Worm (Caenorhabditis elegans) whole organism, L2 larva: ENCODE results near the gene che-12.

Experiments
- C34F6.9 ChIP-seq: fragments of 150-350 bp; optimal IDR thresholded peaks from 2 replicates; lab custom pipeline; 2014; ENCODE audit warnings: missing biosample characterization, missing genetic modification characterization
- F13H6.1 ChIP-seq: sonication (generic microtip); optimal IDR thresholded peaks from 2 replicates; lab custom pipeline; 2016; ENCODE audit warnings: missing genetic modification characterization, missing compliant biosample characterization
- R02D3.7 ChIP-seq: fragments of 150-350 bp; optimal IDR thresholded peaks from 2 replicates; lab custom pipeline; 2014; ENCODE audit warnings: missing biosample characterization, missing genetic modification characterization
- Y55F3AM.14 ChIP-seq: fragments of 200-800 bp; sonication (Bioruptor generic); optimal IDR thresholded peaks from 2 replicates; lab custom pipeline; 2018; ENCODE audit warnings: mild to moderate bottlenecking, missing genetic modification characterization, missing compliant biosample characterization
- ZK546.5 ChIP-seq: sonication (generic microtip); optimal IDR thresholded peaks from 2 replicates; lab custom pipeline; 2017; ENCODE audit warnings: missing biosample characterization, missing genetic modification characterization
- alr-1 ChIP-seq: fragments of 150-350 bp; optimal IDR thresholded peaks from 2 replicates; lab custom pipeline; 2014; ENCODE audit warnings: missing biosample characterization, missing genetic modification characterization
- aly-2 ChIP-seq: fragments of 150-350 bp; optimal IDR thresholded peaks from 2 replicates; lab custom pipeline; 2014; ENCODE audit warnings: missing biosample characterization, missing genetic modification characterization
- ama-1 ChIP-seq: fragments of 150-350 bp; optimal IDR thresholded peaks from 2 replicates; lab custom pipeline; 2018; ENCODE audit warnings: inconsistent platforms
- blmp-1 ChIP-seq: sonication (generic microtip); optimal IDR thresholded peaks from 2 replicates; lab custom pipeline; 2017; ENCODE audit warnings: missing genetic modification characterization, mild to moderate bottlenecking, missing compliant biosample characterization, antibody characterized with exemption, moderate library complexity; ENCODE audit not compliant: insufficient read depth
- ceh-16 ChIP-seq: fragments of 150-350 bp; optimal IDR thresholded peaks from 2 replicates; lab custom pipeline; 2014; ENCODE audit warnings: missing biosample characterization, missing genetic modification characterization
- ceh-82 ChIP-seq: fragments of 150-350 bp; optimal IDR thresholded peaks from 2 replicates; lab custom pipeline; 2014; ENCODE audit warnings: missing biosample characterization, missing genetic modification characterization
- crh-2 ChIP-seq: sonication (generic microtip); optimal IDR thresholded peaks from 2 replicates; lab custom pipeline; 2017; ENCODE audit warnings: missing biosample characterization, missing genetic modification characterization
- dmd-4 ChIP-seq: sonication (generic microtip); optimal IDR thresholded peaks from 2 replicates; lab custom pipeline; 2017; ENCODE audit warnings: missing biosample characterization, missing genetic modification characterization
- egl-27 ChIP-seq: sonication (generic microtip); optimal IDR thresholded peaks from 3 replicates; lab custom pipeline; 2017; ENCODE audit warnings: missing biosample characterization, missing genetic modification reagents, missing genetic modification characterization
- elt-1 ChIP-seq: fragments of 150-350 bp; optimal IDR thresholded peaks from 2 replicates; lab custom pipeline; 2014; ENCODE audit warnings: missing biosample characterization, missing genetic modification characterization
- elt-3 ChIP-seq: sonication (generic microtip); optimal IDR thresholded peaks from 2 replicates; lab custom pipeline; 2017; ENCODE audit warnings: missing biosample characterization, missing genetic modification characterization
- fos-1 ChIP-seq: fragments of 150-350 bp; optimal IDR thresholded peaks from 2 replicates; lab custom pipeline; 2014; ENCODE audit warnings: missing biosample characterization, missing genetic modification characterization
- gmeb-1 ChIP-seq: fragments of 150-350 bp; optimal IDR thresholded peaks from 2 replicates; lab custom pipeline; 2014; ENCODE audit warnings: missing biosample characterization, missing genetic modification characterization
- lin-11 ChIP-seq: fragments of 150-350 bp; sonication (generic microtip); optimal IDR thresholded peaks from 2 replicates; lab custom pipeline; 2014; ENCODE audit warnings: missing biosample characterization, missing genetic modification characterization, inconsistent platforms, mixed read lengths
- lin-13 ChIP-seq: fragments of 150-350 bp; optimal IDR thresholded peaks from 2 replicates; lab custom pipeline; 2014; ENCODE audit warnings: missing biosample characterization, missing genetic modification reagents, missing genetic modification characterization
- lin-39 ChIP-seq: fragments of 150-350 bp; optimal IDR thresholded peaks from 2 replicates; lab custom pipeline; 2014; ENCODE audit warnings: missing biosample characterization, missing genetic modification reagents, missing genetic modification characterization
- lsy-2 ChIP-seq, 2 experiments: fragments of 150-350 bp in 1 of 2; sonication (generic microtip) in 1 of 2; optimal IDR thresholded peaks; 2 replicates each; lab custom pipeline; 2014 to 2017; ENCODE audit warnings: missing biosample characterization in 2 of 2, missing genetic modification characterization in 2 of 2
- mab-5 ChIP-seq: fragments of 150-350 bp; optimal IDR thresholded peaks from 2 replicates; lab custom pipeline; 2014; ENCODE audit warnings: missing biosample characterization, missing genetic modification characterization
- mbf-1 ChIP-seq: sonication (generic microtip); optimal IDR thresholded peaks from 2 replicates; lab custom pipeline; 2017; ENCODE audit warnings: missing biosample characterization, missing genetic modification characterization
- mdl-1 ChIP-seq, 2 experiments: fragments of 150-350 bp in 1 of 2; sonication (generic microtip) in 1 of 2; optimal IDR thresholded peaks; 2 replicates each; lab custom pipeline; 2017; ENCODE audit warnings: missing biosample characterization in 2 of 2, missing genetic modification characterization in 2 of 2
- nhr-10 ChIP-seq: sonication (generic microtip); optimal IDR thresholded peaks from 2 replicates; lab custom pipeline; 2017; ENCODE audit warnings: missing biosample characterization, missing genetic modification characterization
- nhr-11 ChIP-seq: fragments of 150-350 bp; optimal IDR thresholded peaks from 2 replicates; lab custom pipeline; 2014; ENCODE audit warnings: missing biosample characterization, missing genetic modification characterization
- nhr-12 ChIP-seq: fragments of 150-350 bp; optimal IDR thresholded peaks from 2 replicates; lab custom pipeline; 2014; ENCODE audit warnings: missing biosample characterization, missing genetic modification characterization
- nhr-129 ChIP-seq: fragments of 150-350 bp; optimal IDR thresholded peaks from 2 replicates; lab custom pipeline; 2014; ENCODE audit warnings: missing biosample characterization, missing genetic modification characterization
- nhr-21 ChIP-seq: fragments of 150-350 bp; optimal IDR thresholded peaks from 2 replicates; lab custom pipeline; 2014; ENCODE audit warnings: missing biosample characterization, missing genetic modification characterization
- nhr-23 ChIP-seq: fragments of 150-350 bp; optimal IDR thresholded peaks from 2 replicates; lab custom pipeline; 2014; ENCODE audit warnings: missing biosample characterization, missing genetic modification reagents, missing genetic modification characterization
- nhr-237 ChIP-seq: fragments of 150-350 bp; optimal IDR thresholded peaks from 2 replicates; lab custom pipeline; 2014; ENCODE audit warnings: missing biosample characterization, missing genetic modification characterization
- nhr-25 ChIP-seq: fragments of 150-350 bp; sonication (generic microtip); optimal IDR thresholded peaks from 3 replicates; lab custom pipeline; 2014; ENCODE audit warnings: missing biosample characterization, missing genetic modification characterization
- nhr-6 ChIP-seq: fragments of 150-350 bp; optimal IDR thresholded peaks from 2 replicates; lab custom pipeline; 2014; ENCODE audit warnings: missing biosample characterization, missing genetic modification characterization
- nhr-77 ChIP-seq: fragments of 150-350 bp; optimal IDR thresholded peaks from 2 replicates; lab custom pipeline; 2014; ENCODE audit warnings: missing biosample characterization, missing genetic modification characterization
- peb-1 ChIP-seq: fragments of 150-350 bp; optimal IDR thresholded peaks from 2 replicates; lab custom pipeline; 2014; ENCODE audit warnings: missing biosample characterization, missing genetic modification characterization
- sem-4 ChIP-seq: fragments of 150-350 bp; optimal IDR thresholded peaks from 2 replicates; lab custom pipeline; 2014; ENCODE audit warnings: missing biosample characterization, missing genetic modification reagents, missing genetic modification characterization
- skn-1 ChIP-seq: sonication (generic microtip); optimal IDR thresholded peaks from 2 replicates; lab custom pipeline; 2017; ENCODE audit warnings: missing biosample characterization, missing genetic modification characterization
- sma-3 ChIP-seq: sonication (generic microtip); optimal IDR thresholded peaks from 2 replicates; lab custom pipeline; 2016; ENCODE audit warnings: missing genetic modification reagents, missing genetic modification characterization, missing compliant biosample characterization
- sma-9 ChIP-seq, 2 experiments: fragments of 150-350 bp in 1 of 2; sonication (generic microtip) in 1 of 2; optimal IDR thresholded peaks; 2 replicates each; lab custom pipeline; 2014 to 2016; ENCODE audit warnings: missing genetic modification characterization in 2 of 2, mild to moderate bottlenecking in 1 of 2, missing biosample characterization in 1 of 2, missing compliant biosample characterization in 1 of 2, missing genetic modification reagents in 1 of 2, moderate library complexity in 1 of 2
- snpc-4 ChIP-seq: fragments of 150-350 bp; optimal IDR thresholded peaks from 2 replicates; lab custom pipeline; 2014; ENCODE audit warnings: missing biosample characterization, missing genetic modification characterization
- unc-39 ChIP-seq: fragments of 150-350 bp; optimal IDR thresholded peaks from 2 replicates; lab custom pipeline; 2014; ENCODE audit warnings: missing biosample characterization, missing genetic modification characterization
- unc-55 ChIP-seq: fragments of 150-350 bp; sonication (generic microtip); optimal IDR thresholded peaks from 3 replicates; lab custom pipeline; 2014; ENCODE audit warnings: missing biosample characterization, missing genetic modification reagents, missing genetic modification characterization
- unc-62 ChIP-seq: fragments of 150-350 bp; optimal IDR thresholded peaks from 2 replicates; lab custom pipeline; 2014; ENCODE audit warnings: missing biosample characterization, missing genetic modification reagents, missing genetic modification characterization
- zag-1 ChIP-seq: fragments of 150-350 bp; optimal IDR thresholded peaks from 2 replicates; lab custom pipeline; 2014; ENCODE audit warnings: missing biosample characterization, missing genetic modification characterization
- ztf-1 ChIP-seq: fragments of 200-800 bp; sonication (Bioruptor generic); conservative IDR thresholded peaks from 2 replicates; pipeline ENCODE4 v1.3.6; 2022; ENCODE audit warnings: missing genetic modification characterization, missing compliant biosample characterization
- ztf-11 ChIP-seq: sonication (generic microtip); optimal IDR thresholded peaks from 2 replicates; lab custom pipeline; 2017; ENCODE audit warnings: missing biosample characterization, missing genetic modification characterization
- ztf-4 ChIP-seq: fragments of 150-350 bp; optimal IDR thresholded peaks from 2 replicates; lab custom pipeline; 2014; ENCODE audit warnings: missing biosample characterization, missing genetic modification characterization

The che-12 gene

DNA sequence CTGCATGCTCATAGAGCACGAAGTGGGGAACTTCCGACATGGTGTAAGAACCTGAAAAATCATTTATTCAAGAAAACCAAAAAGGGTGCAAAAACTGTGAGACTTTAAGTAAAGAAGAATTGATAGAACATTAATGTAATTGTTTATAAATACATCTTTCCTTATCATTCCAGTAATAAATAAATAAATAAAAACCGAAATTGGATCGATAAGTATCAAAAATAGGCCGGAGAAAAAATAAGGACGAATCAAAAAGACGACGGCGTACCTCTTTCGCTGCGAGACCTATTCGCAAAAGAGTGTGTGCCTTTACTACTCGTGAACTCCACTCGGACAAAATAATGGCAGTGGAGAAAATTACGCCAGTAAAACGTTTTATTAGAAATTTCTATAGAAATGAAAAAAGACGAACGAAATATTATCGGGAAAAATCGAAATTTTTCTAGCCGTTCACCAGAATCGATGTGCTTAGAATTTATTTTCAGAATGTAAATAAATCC, 45.8 kb upstream of the che-12 start, which contains the start of gene nol-56:
TSS of gene nol-56 (minus strand) at position 51 of the 500 bp plus-strand sequence.
- TF ChIP-seq Y55F3AM.14 (no peak), mdl-1 (tag; optimal IDR thresholded peaks at IDR 0.05; lab: Kevin White, UChicago) (no peak), ceh-16 (no peak), skn-1 (no peak), unc-55 (GFP tag; lab: Kevin White, UChicago) (peak; percentile 91), ztf-11 (no peak), egl-27 (tag; lab: Kevin White, UChicago) (no peak), ZK546.5 (tag; lab: Kevin White, UChicago) (peak; percentile 41), nhr-129 (tag; lab: Kevin White, UChicago) (peak; percentile 77), fos-1 (tag; lab: Kevin White, UChicago) (peak; percentile 60), unc-62 (GFP tag; lab: Kevin White, UChicago) (no peak), lin-39 (tag; lab: Kevin White, UChicago) (no peak), nhr-23 (no peak), R02D3.7 (no peak), ama-1 (lab: Kevin White, UChicago) (peak; percentile 27), nhr-77 (tag; lab: Kevin White, UChicago) (peak; percentile 10), gmeb-1 (tag; lab: Kevin White, UChicago) (peak; percentile 85), C34F6.9 (tag; lab: Kevin White, UChicago) (peak; percentile 91), nhr-6 (peak; percentile 59), alr-1 (tag; lab: Kevin White, UChicago) (peak; percentile 15), lin-11 (peak; percentile 69), ztf-1 (GFP tag; lab: Robert Waterston, UW) (no peak), crh-2 (tag; lab: Kevin White, UChicago) (peak; percentile 90), sma-3 (GFP tag; lab: Kevin White, UChicago) (peak; percentile 81), elt-3 (tag; lab: Kevin White, UChicago) (no peak), nhr-12 (tag; lab: Kevin White, UChicago) (no peak), aly-2 (no peak), blmp-1 (tag; lab: Kevin White, UChicago) (peak; percentile 26), snpc-4 (peak; percentile 70), zag-1 (peak; percentile 6), mbf-1 (no peak), nhr-25 (tag; lab: Kevin White, UChicago) (peak; percentile 85), nhr-11 (no peak), sem-4 (peak; percentile 78), unc-39 (tag; lab: Kevin White, UChicago) (no peak), nhr-237 (tag; lab: Kevin White, UChicago) (no peak), elt-1 (no peak), lin-13 (GFP tag; lab: Kevin White, UChicago) (peak; percentile 76), peb-1 (no peak), lsy-2 (tag; optimal IDR thresholded peaks at IDR 0.05; lab: Kevin White, UChicago) (peak; percentile 66 to 93), ceh-82 (tag; lab: Kevin White, UChicago) (no peak), nhr-21 (tag; lab: Kevin White, UChicago) (peak; percentile 67), dmd-4 (tag; lab: Kevin White, UChicago) (no peak), F13H6.1 (tag; lab: Kevin White, UChicago) (peak; percentile 72), sma-9 (GFP tag; optimal IDR thresholded peaks at IDR 0.05; lab: Kevin White, UChicago) (peak; percentile 79), sma-9 (tag; optimal IDR thresholded peaks at IDR 0.05; lab: Kevin White, UChicago) (no peak), ztf-4 (tag; lab: Kevin White, UChicago) (peak; percentile 51), mab-5 (tag; lab: Kevin White, UChicago) (peak; percentile 83), nhr-10 (tag; lab: Kevin White, UChicago) (no peak)
